Worm (Caenorhabditis elegans) whole organism, young adult: Measurements from ENCODE around the gene C43C3.4.

Experiments used
- C06A6.2 ChIP-seq: fragments of 200-800 bp; sonication (Bioruptor generic); conservative IDR thresholded peaks from 2 replicates; pipeline ENCODE4 v1.3.6; 2022; ENCODE audit warnings: missing genetic modification characterization, missing compliant biosample characterization
- D2030.7 ChIP-seq: fragments of 200-800 bp; sonication (Bioruptor generic); IDR thresholded peaks from 2 replicates; pipeline ENCODE4 v1.3.6; 2022; ENCODE audit warnings: missing genetic modification reagents, missing genetic modification characterization, missing compliant biosample characterization
- F33H1.4 ChIP-seq: fragments of 200-800 bp; sonication (Bioruptor generic); IDR thresholded peaks from 2 replicates; pipeline ENCODE4 v1.3.6; 2022; ENCODE audit warnings: missing genetic modification reagents, missing genetic modification characterization, missing compliant biosample characterization
- F37B4.10 ChIP-seq: fragments of 200-800 bp; sonication (Bioruptor generic); IDR thresholded peaks from 2 replicates; pipeline ENCODE4 v1.3.6; 2022; ENCODE audit warnings: missing genetic modification characterization, missing compliant biosample characterization
- F39B2.1 ChIP-seq: fragments of 200-800 bp; sonication (Bioruptor generic); IDR thresholded peaks from 2 replicates; pipeline ENCODE4 v1.3.6; 2022; ENCODE audit warnings: missing genetic modification reagents, missing genetic modification characterization, missing compliant biosample characterization
- F57A8.1 ChIP-seq: fragments of 200-800 bp; sonication (Bioruptor generic); optimal IDR thresholded peaks from 2 replicates; lab custom pipeline; 2018; ENCODE audit warnings: mild to moderate bottlenecking, missing genetic modification characterization, moderate library complexity, missing compliant biosample characterization
- T07F8.4 ChIP-seq: sonication (generic microtip); optimal IDR thresholded peaks from 2 replicates; lab custom pipeline; 2016; ENCODE audit warnings: mild to moderate bottlenecking, missing genetic modification characterization, moderate library complexity, missing compliant biosample characterization
- T26A5.8 ChIP-seq: sonication (generic microtip); optimal IDR thresholded peaks from 2 replicates; lab custom pipeline; 2016; ENCODE audit warnings: missing genetic modification characterization, missing compliant biosample characterization
- Y53G8AR.9 ChIP-seq: fragments of 200-800 bp; sonication (Bioruptor generic); conservative IDR thresholded peaks from 2 replicates; pipeline ENCODE4 v1.3.6; 2022; ENCODE audit warnings: missing genetic modification reagents, missing genetic modification characterization, missing compliant biosample characterization
- Y67H2A.10 ChIP-seq: fragments of 200-800 bp; sonication (Bioruptor generic); conservative IDR thresholded peaks from 2 replicates; pipeline ENCODE4 v1.3.6; 2022; ENCODE audit warnings: missing genetic modification reagents, missing genetic modification characterization, missing compliant biosample characterization
- Y79H2A.3 ChIP-seq: fragments of 200-800 bp; sonication (Bioruptor generic); conservative IDR thresholded peaks from 2 replicates; pipeline ENCODE4 v1.3.6; 2022; ENCODE audit warnings: missing genetic modification reagents, missing genetic modification characterization, missing compliant biosample characterization
- Y95B8A.8 ChIP-seq: fragments of 200-800 bp; sonication (Bioruptor generic); IDR thresholded peaks from 2 replicates; pipeline ENCODE4 v1.3.6; 2022; ENCODE audit warnings: missing genetic modification reagents, missing genetic modification characterization, missing compliant biosample characterization
- aptf-2 ChIP-seq: fragments of 200-800 bp; sonication (Bioruptor generic); conservative IDR thresholded peaks from 2 replicates; pipeline ENCODE4 v1.3.6; 2022; ENCODE audit warnings: missing genetic modification reagents, missing genetic modification characterization, missing compliant biosample characterization
- atf-7 ChIP-seq: sonication (generic microtip); optimal IDR thresholded peaks from 2 replicates; lab custom pipeline; 2017; ENCODE audit warnings: mild to moderate bottlenecking, missing genetic modification characterization, missing compliant biosample characterization
- athp-1 ChIP-seq: sonication (generic microtip); optimal IDR thresholded peaks from 2 replicates; lab custom pipeline; 2017; ENCODE audit warnings: mild to moderate bottlenecking, missing genetic modification characterization, missing compliant biosample characterization
- attf-3 ChIP-seq: fragments of 200-800 bp; sonication (Bioruptor generic); conservative IDR thresholded peaks from 2 replicates; pipeline ENCODE4 v1.3.6; 2022; ENCODE audit warnings: missing genetic modification reagents, missing genetic modification characterization, missing compliant biosample characterization
- cebp-1 ChIP-seq, 2 experiments: fragments of 200-800 bp in 1 of 2; sonication (Bioruptor generic) in 1 of 2; sonication (generic microtip) in 1 of 2; IDR thresholded peaks in 1 of 2; optimal IDR thresholded peaks in 1 of 2; 2 replicates each; pipeline versions ENCODE4 v1.3.6 to Lab custom; 2017 to 2022; ENCODE audit warnings: missing compliant biosample characterization in 2 of 2, missing genetic modification characterization in 2 of 2, mild to moderate bottlenecking in 1 of 2, missing genetic modification reagents in 1 of 2, moderate library complexity in 1 of 2
- cebp-2 ChIP-seq: fragments of 200-800 bp; sonication (Bioruptor generic); IDR thresholded peaks from 2 replicates; pipeline ENCODE4 v1.3.6; 2022; ENCODE audit warnings: missing genetic modification characterization, missing compliant biosample characterization
- ceh-40 ChIP-seq: fragments of 200-800 bp; sonication (Bioruptor generic); IDR thresholded peaks from 2 replicates; pipeline ENCODE4 v1.3.6; 2022; ENCODE audit warnings: missing genetic modification characterization, missing compliant biosample characterization
- ceh-58 ChIP-seq: fragments of 200-800 bp; sonication (Bioruptor generic); IDR thresholded peaks from 2 replicates; pipeline ENCODE4 v1.3.6; 2022; ENCODE audit warnings: missing genetic modification characterization, missing compliant biosample characterization
- dox-1 ChIP-seq: fragments of 200-800 bp; sonication (Bioruptor generic); IDR thresholded peaks from 2 replicates; pipeline ENCODE4 v1.3.6; 2022; ENCODE audit warnings: missing genetic modification reagents, missing genetic modification characterization, missing compliant biosample characterization
- dpff-1 ChIP-seq: sonication (generic microtip); optimal IDR thresholded peaks from 2 replicates; lab custom pipeline; 2017; ENCODE audit warnings: mild to moderate bottlenecking, missing genetic modification characterization, missing compliant biosample characterization
- egrh-3 ChIP-seq: fragments of 200-800 bp; sonication (Bioruptor generic); IDR thresholded peaks from 2 replicates; pipeline ENCODE4 v1.3.6; 2022; ENCODE audit warnings: missing genetic modification reagents, missing genetic modification characterization, missing compliant biosample characterization
- fkh-3 ChIP-seq: sonication (generic microtip); optimal IDR thresholded peaks from 2 replicates; lab custom pipeline; 2016; ENCODE audit warnings: mild to moderate bottlenecking, missing genetic modification characterization, missing compliant biosample characterization
- hmg-1.2 ChIP-seq: fragments of 200-800 bp; sonication (Bioruptor generic); IDR thresholded peaks from 2 replicates; pipeline ENCODE4 v1.3.6; 2022; ENCODE audit warnings: missing genetic modification reagents, missing genetic modification characterization, missing compliant biosample characterization
- hmg-20 ChIP-seq: fragments of 200-800 bp; sonication (Bioruptor generic); IDR thresholded peaks from 2 replicates; pipeline ENCODE4 v1.3.6; 2022; ENCODE audit warnings: missing genetic modification reagents, missing genetic modification characterization, missing compliant biosample characterization
- hrde-1 ChIP-seq: sonication (generic microtip); optimal IDR thresholded peaks from 2 replicates; lab custom pipeline; 2016; ENCODE audit warnings: missing genetic modification characterization, mild to moderate bottlenecking, missing compliant biosample characterization, moderate library complexity, missing genotype, missing genetic modification reagents, borderline replicate concordance
- lin-54 ChIP-seq: fragments of 200-800 bp; sonication (Bioruptor generic); optimal IDR thresholded peaks from 2 replicates; lab custom pipeline; 2018; ENCODE audit warnings: mild to moderate bottlenecking, missing genetic modification characterization, missing compliant biosample characterization
- madf-10 ChIP-seq: sonication (generic microtip); optimal IDR thresholded peaks from 2 replicates; lab custom pipeline; 2016; ENCODE audit warnings: mild to moderate bottlenecking, missing genetic modification characterization, missing compliant biosample characterization
- madf-3 ChIP-seq: fragments of 200-800 bp; sonication (Bioruptor generic); IDR thresholded peaks from 2 replicates; pipeline ENCODE4 v1.3.6; 2022; ENCODE audit warnings: missing genetic modification reagents, missing genetic modification characterization, missing compliant biosample characterization
- madf-8 ChIP-seq: fragments of 200-800 bp; sonication (Bioruptor generic); conservative IDR thresholded peaks from 2 replicates; pipeline ENCODE4 v1.3.6; 2022; ENCODE audit warnings: missing genetic modification reagents, missing genetic modification characterization, missing compliant biosample characterization
- nfya-2 ChIP-seq: fragments of 200-800 bp; sonication (Bioruptor generic); IDR thresholded peaks from 2 replicates; pipeline ENCODE4 v1.3.6; 2022; ENCODE audit warnings: missing genetic modification reagents, missing genetic modification characterization, missing compliant biosample characterization
- nfyb-1 ChIP-seq: fragments of 200-800 bp; sonication (Bioruptor generic); IDR thresholded peaks from 2 replicates; pipeline ENCODE4 v1.3.6; 2022; ENCODE audit warnings: missing genetic modification reagents, missing genetic modification characterization, missing compliant biosample characterization
- nhr-120 ChIP-seq: fragments of 200-800 bp; sonication (Bioruptor generic); IDR thresholded peaks from 2 replicates; pipeline ENCODE4 v1.3.6; 2022; ENCODE audit warnings: missing genetic modification characterization, missing compliant biosample characterization
- nhr-27 ChIP-seq: fragments of 200-800 bp; sonication (Bioruptor generic); optimal IDR thresholded peaks from 2 replicates; lab custom pipeline; 2018; ENCODE audit warnings: mild to moderate bottlenecking, missing genetic modification characterization, moderate library complexity, missing compliant biosample characterization
- nhr-80 ChIP-seq: sonication (generic microtip); optimal IDR thresholded peaks from 2 replicates; lab custom pipeline; 2016; ENCODE audit warnings: missing genetic modification characterization, missing compliant biosample characterization
- pbrm-1 ChIP-seq: fragments of 200-800 bp; sonication (Bioruptor generic); IDR thresholded peaks from 2 replicates; pipeline ENCODE4 v1.3.6; 2022; ENCODE audit warnings: missing genetic modification reagents, missing genetic modification characterization, missing compliant biosample characterization
- repo-1 ChIP-seq: sonication (generic microtip); optimal IDR thresholded peaks from 2 replicates; lab custom pipeline; 2017; ENCODE audit warnings: mild to moderate bottlenecking, missing genetic modification characterization, missing compliant biosample characterization
- rpc-1 ChIP-seq, 2 experiments: fragments of 150-350 bp in 1 of 2; sonication (generic microtip) in 1 of 2; optimal IDR thresholded peaks; 2 replicates each; lab custom pipeline; 2014 to 2018; ENCODE audit warnings: missing biosample characterization in 1 of 2, missing genetic modification characterization in 1 of 2, missing genetic modification reagents in 1 of 2, missing genotype in 1 of 2
- somi-1 ChIP-seq: fragments of 200-800 bp; sonication (Bioruptor generic); optimal IDR thresholded peaks from 2 replicates; lab custom pipeline; 2018; ENCODE audit warnings: mild to moderate bottlenecking, missing genetic modification characterization, missing compliant biosample characterization
- tbp1 ChIP-seq: fragments of 200-800 bp; sonication (Bioruptor generic); optimal IDR thresholded peaks from 2 replicates; lab custom pipeline; 2018; ENCODE audit warnings: mild to moderate bottlenecking, missing genetic modification characterization, missing compliant biosample characterization
- zim-3 ChIP-seq: sonication (generic microtip); optimal IDR thresholded peaks from 2 replicates; lab custom pipeline; 2017; ENCODE audit warnings: mild to moderate bottlenecking, missing genetic modification characterization, moderate library complexity, missing compliant biosample characterization
- ztf-25 ChIP-seq: fragments of 200-800 bp; sonication (Bioruptor generic); IDR thresholded peaks from 2 replicates; pipeline ENCODE4 v1.3.6; 2022; ENCODE audit warnings: missing genetic modification reagents, missing genetic modification characterization, missing compliant biosample characterization
- ztf-6 ChIP-seq: fragments of 200-800 bp; sonication (Bioruptor generic); IDR thresholded peaks from 2 replicates; pipeline ENCODE4 v1.3.6; 2022; ENCODE audit warnings: missing genetic modification reagents, missing genetic modification characterization, missing compliant biosample characterization

C43C3.4 gene

DNA sequence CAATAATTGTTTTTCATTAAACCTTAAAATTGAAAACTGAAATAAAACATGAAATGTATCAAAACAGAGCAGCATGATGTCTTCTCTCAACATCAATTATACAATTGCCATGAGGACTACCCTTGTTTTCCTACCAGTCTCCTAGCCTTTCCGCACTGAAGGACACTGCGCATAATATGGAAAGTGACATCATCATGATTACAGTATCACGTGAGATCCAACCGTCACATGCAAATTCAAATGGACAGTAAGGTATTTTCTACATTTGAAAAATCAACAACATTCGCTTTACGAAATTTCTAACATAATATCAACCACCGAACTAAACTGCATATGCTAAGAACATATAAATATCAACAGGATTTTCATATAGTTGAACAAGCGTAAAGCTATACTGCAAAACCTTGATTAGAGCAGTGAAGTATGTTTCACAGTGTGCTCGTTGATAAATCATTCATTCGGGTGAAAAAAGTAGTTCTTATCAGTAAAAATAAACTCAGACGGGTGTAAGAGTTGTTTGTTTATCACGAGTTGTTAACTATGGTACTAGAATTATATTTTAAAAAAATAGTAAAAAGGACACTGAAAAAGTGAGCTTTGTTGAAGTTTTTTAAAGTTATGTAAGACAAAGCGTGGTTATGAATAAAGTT, 35.7 kb downstream of the C43C3.4 start:
- peak; percentile 46 for TF ChIP-seq atf-7 (tag; lab: Kevin White, UChicago)
- TF ChIP-seq F37B4.10 (GFP tag; lab: Robert Waterston, UW): 0 out of 2 replicates have a peak, but pooled peaks have one; percentile 35
- TF ChIP-seq nhr-80 (tag; lab: Kevin White, UChicago): peak; percentile 47
- no peak for TF ChIP-seq C06A6.2 (GFP tag; lab: Robert Waterston, UW)
- TF ChIP-seq cebp-1 (GFP tag; IDR thresholded peaks at IDR 0.05; lab: Robert Waterston, UW): no peak
- TF ChIP-seq cebp-1 (tag; optimal IDR thresholded peaks at IDR 0.05; lab: Kevin White, UChicago): peak; percentile 20
- TF ChIP-seq, all 124 proteins: peak for 4

DNA sequence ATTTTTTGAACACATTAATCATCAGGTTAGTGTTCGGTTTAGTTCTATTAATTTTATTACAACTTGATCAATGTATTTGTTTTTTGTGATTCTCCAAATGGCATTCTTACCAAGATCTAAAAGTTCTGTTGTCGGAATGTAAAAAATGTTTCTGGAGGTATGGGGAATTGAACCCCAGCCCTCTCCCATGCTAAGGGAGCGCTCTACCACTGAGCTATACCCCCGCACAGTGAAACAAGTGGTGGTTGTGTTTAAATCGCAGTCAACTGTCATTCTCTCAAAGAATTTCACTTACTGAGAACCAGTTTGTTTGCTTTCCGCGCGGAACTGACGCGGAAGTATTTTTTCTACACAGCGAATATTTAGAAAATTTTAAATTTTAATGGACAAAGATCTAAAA, 37.0 kb downstream of the C43C3.4 start:
- no peak; the same call in 1 of the 2 replicates for TF ChIP-seq dox-1
- TF ChIP-seq ceh-40 (GFP tag; lab: Robert Waterston, UW): peak; percentile 90
- TF ChIP-seq C06A6.2 (GFP tag; lab: Robert Waterston, UW): no peak
- TF ChIP-seq madf-10 (tag; lab: Kevin White, UChicago): peak; percentile 55
- peak; percentile 76 for TF ChIP-seq T07F8.4
- TF ChIP-seq dpff-1 (tag; lab: Kevin White, UChicago): peak; percentile 41
- peak; percentile 60 for TF ChIP-seq F57A8.1 (GFP tag; lab: Kevin White, UChicago)
- TF ChIP-seq D2030.7: no peak; the same call in none of the 2 replicates
- TF ChIP-seq egrh-3 (GFP tag; lab: Robert Waterston, UW): peak; percentile 36; the same call in 1 of the 2 replicates
- peak; percentile 54 for TF ChIP-seq somi-1 (GFP tag; lab: Kevin White, UChicago)
- peak; percentile 65 for TF ChIP-seq athp-1 (tag; lab: Kevin White, UChicago)
- no peak for TF ChIP-seq F33H1.4 (GFP tag; lab: Robert Waterston, UW)
- no peak for TF ChIP-seq ztf-6
- peak; percentile 92 for TF ChIP-seq nfyb-1 (GFP tag; lab: Robert Waterston, UW)
- peak; percentile 73 for TF ChIP-seq hmg-1.2
- TF ChIP-seq cebp-2 (GFP tag; lab: Robert Waterston, UW): 0 out of 2 replicates have a peak, but pooled peaks have one; percentile 82
- no peak for TF ChIP-seq aptf-2 (GFP tag; lab: Robert Waterston, UW)
- TF ChIP-seq ztf-25 (GFP tag; lab: Robert Waterston, UW): peak; percentile 83; the same call in 1 of the 2 replicates
- peak; percentile 81 for TF ChIP-seq nhr-27 (tag; lab: Kevin White, UChicago)
- peak; percentile 78 for TF ChIP-seq T26A5.8
- no peak for TF ChIP-seq fkh-3 (tag; lab: Kevin White, UChicago)
- no peak for TF ChIP-seq nfya-2
- TF ChIP-seq F39B2.1 (GFP tag; lab: Robert Waterston, UW): no peak
- TF ChIP-seq Y53G8AR.9 (GFP tag; lab: Robert Waterston, UW): peak; percentile 71; the same call in 1 of the 2 replicates
- peak; percentile 92 for TF ChIP-seq rpc-1 (optimal IDR thresholded peaks at IDR 0.05; lab: Kevin White, UChicago)
- TF ChIP-seq rpc-1 (tag; optimal IDR thresholded peaks at IDR 0.05; lab: Kevin White, UChicago): peak; percentile 99
- TF ChIP-seq repo-1 (tag; lab: Kevin White, UChicago): no peak
- TF ChIP-seq madf-3 (GFP tag; lab: Robert Waterston, UW): peak; percentile 73; the same call in 1 of the 2 replicates
- peak; percentile 69 for TF ChIP-seq hmg-20 (GFP tag; lab: Robert Waterston, UW)
- TF ChIP-seq Y67H2A.10 (GFP tag; lab: Robert Waterston, UW): no peak
- TF ChIP-seq tbp1 (GFP tag; lab: Kevin White, UChicago): peak; percentile 95
- TF ChIP-seq attf-3: peak; percentile 45; the same call in 1 of the 2 replicates
- no peak for TF ChIP-seq madf-8 (GFP tag; lab: Robert Waterston, UW)
- 0 out of 2 replicates have a peak, but pooled peaks have one; percentile 76 for TF ChIP-seq ceh-58 (GFP tag; lab: Robert Waterston, UW)
- TF ChIP-seq zim-3: peak; percentile 69
- peak; percentile 45 for TF ChIP-seq lin-54 (GFP tag; lab: Kevin White, UChicago)
- TF ChIP-seq pbrm-1 (GFP tag; lab: Robert Waterston, UW): peak; percentile 77
- TF ChIP-seq nhr-120: 0 out of 2 replicates have a peak, but pooled peaks have one; percentile 25
- peak; percentile 68 for TF ChIP-seq hrde-1 (tag; lab: Kevin White, UChicago)
- no peak for TF ChIP-seq F37B4.10 (GFP tag; lab: Robert Waterston, UW)
- 0 out of 2 replicates have a peak, but pooled peaks have one; percentile 32 for TF ChIP-seq Y95B8A.8 (GFP tag; lab: Robert Waterston, UW)
- 0 out of 2 replicates have a peak, but pooled peaks have one; percentile 28 for TF ChIP-seq Y79H2A.3 (GFP tag; lab: Robert Waterston, UW)
